Worm (Caenorhabditis elegans) whole organism, L2 larva: ENCODE measurements around the gene col-14.

ENCODE experiments used
- F13H6.1 ChIP-seq: sonication (generic microtip); optimal IDR thresholded peaks from 2 replicates; lab custom pipeline; 2016; ENCODE audit warnings: missing genetic modification characterization, missing compliant biosample characterization
- R02D3.7 ChIP-seq: fragments of 150-350 bp; optimal IDR thresholded peaks from 2 replicates; lab custom pipeline; 2014; ENCODE audit warnings: missing biosample characterization, missing genetic modification characterization
- ZK546.5 ChIP-seq: sonication (generic microtip); optimal IDR thresholded peaks from 2 replicates; lab custom pipeline; 2017; ENCODE audit warnings: missing biosample characterization, missing genetic modification characterization
- alr-1 ChIP-seq: fragments of 150-350 bp; optimal IDR thresholded peaks from 2 replicates; lab custom pipeline; 2014; ENCODE audit warnings: missing biosample characterization, missing genetic modification characterization
- blmp-1 ChIP-seq: sonication (generic microtip); optimal IDR thresholded peaks from 2 replicates; lab custom pipeline; 2017; ENCODE audit warnings: missing genetic modification characterization, mild to moderate bottlenecking, missing compliant biosample characterization, antibody characterized with exemption, moderate library complexity; ENCODE audit not compliant: insufficient read depth
- ceh-82 ChIP-seq: fragments of 150-350 bp; optimal IDR thresholded peaks from 2 replicates; lab custom pipeline; 2014; ENCODE audit warnings: missing biosample characterization, missing genetic modification characterization
- dmd-4 ChIP-seq: sonication (generic microtip); optimal IDR thresholded peaks from 2 replicates; lab custom pipeline; 2017; ENCODE audit warnings: missing biosample characterization, missing genetic modification characterization
- elt-1 ChIP-seq: fragments of 150-350 bp; optimal IDR thresholded peaks from 2 replicates; lab custom pipeline; 2014; ENCODE audit warnings: missing biosample characterization, missing genetic modification characterization
- fos-1 ChIP-seq: fragments of 150-350 bp; optimal IDR thresholded peaks from 2 replicates; lab custom pipeline; 2014; ENCODE audit warnings: missing biosample characterization, missing genetic modification characterization
- gmeb-1 ChIP-seq: fragments of 150-350 bp; optimal IDR thresholded peaks from 2 replicates; lab custom pipeline; 2014; ENCODE audit warnings: missing biosample characterization, missing genetic modification characterization
- lin-11 ChIP-seq: fragments of 150-350 bp; sonication (generic microtip); optimal IDR thresholded peaks from 2 replicates; lab custom pipeline; 2014; ENCODE audit warnings: missing biosample characterization, missing genetic modification characterization, inconsistent platforms, mixed read lengths
- lin-39 ChIP-seq: fragments of 150-350 bp; optimal IDR thresholded peaks from 2 replicates; lab custom pipeline; 2014; ENCODE audit warnings: missing biosample characterization, missing genetic modification reagents, missing genetic modification characterization
- mab-5 ChIP-seq: fragments of 150-350 bp; optimal IDR thresholded peaks from 2 replicates; lab custom pipeline; 2014; ENCODE audit warnings: missing biosample characterization, missing genetic modification characterization
- mdl-1 ChIP-seq, 2 experiments: fragments of 150-350 bp in 1 of 2; sonication (generic microtip) in 1 of 2; optimal IDR thresholded peaks; 2 replicates each; lab custom pipeline; 2017; ENCODE audit warnings: missing biosample characterization in 2 of 2, missing genetic modification characterization in 2 of 2
- nhr-10 ChIP-seq: sonication (generic microtip); optimal IDR thresholded peaks from 2 replicates; lab custom pipeline; 2017; ENCODE audit warnings: missing biosample characterization, missing genetic modification characterization
- nhr-11 ChIP-seq: fragments of 150-350 bp; optimal IDR thresholded peaks from 2 replicates; lab custom pipeline; 2014; ENCODE audit warnings: missing biosample characterization, missing genetic modification characterization
- nhr-129 ChIP-seq: fragments of 150-350 bp; optimal IDR thresholded peaks from 2 replicates; lab custom pipeline; 2014; ENCODE audit warnings: missing biosample characterization, missing genetic modification characterization
- nhr-21 ChIP-seq: fragments of 150-350 bp; optimal IDR thresholded peaks from 2 replicates; lab custom pipeline; 2014; ENCODE audit warnings: missing biosample characterization, missing genetic modification characterization
- snpc-4 ChIP-seq: fragments of 150-350 bp; optimal IDR thresholded peaks from 2 replicates; lab custom pipeline; 2014; ENCODE audit warnings: missing biosample characterization, missing genetic modification characterization
- unc-62 ChIP-seq: fragments of 150-350 bp; optimal IDR thresholded peaks from 2 replicates; lab custom pipeline; 2014; ENCODE audit warnings: missing biosample characterization, missing genetic modification reagents, missing genetic modification characterization
- zag-1 ChIP-seq: fragments of 150-350 bp; optimal IDR thresholded peaks from 2 replicates; lab custom pipeline; 2014; ENCODE audit warnings: missing biosample characterization, missing genetic modification characterization
- ztf-1 ChIP-seq: fragments of 200-800 bp; sonication (Bioruptor generic); conservative IDR thresholded peaks from 2 replicates; pipeline ENCODE4 v1.3.6; 2022; ENCODE audit warnings: missing genetic modification characterization, missing compliant biosample characterization

col-14 gene

ce11 chrIV:7796432-7797113 is 43.4 kb downstream of the col-14 start, which contains the start of gene sgo-1:
Gene sgo-1, minus strand, starts transcription at chrIV:7796482.
- TF ChIP-seq elt-1 (tag; lab: Kevin White, UChicago) (no peak), blmp-1 (no peak)

ce11 chrIV:7800338-7800737 is 47.1 kb downstream of the col-14 start:
- TF ChIP-seq zag-1 (tag; lab: Kevin White, UChicago) = no peak
- TF ChIP-seq ZK546.5 (tag; lab: Kevin White, UChicago) = no peak
- no peak for TF ChIP-seq nhr-21
- no peak for TF ChIP-seq ceh-82 (tag; lab: Kevin White, UChicago)
- TF ChIP-seq unc-62 = no peak

DNA sequence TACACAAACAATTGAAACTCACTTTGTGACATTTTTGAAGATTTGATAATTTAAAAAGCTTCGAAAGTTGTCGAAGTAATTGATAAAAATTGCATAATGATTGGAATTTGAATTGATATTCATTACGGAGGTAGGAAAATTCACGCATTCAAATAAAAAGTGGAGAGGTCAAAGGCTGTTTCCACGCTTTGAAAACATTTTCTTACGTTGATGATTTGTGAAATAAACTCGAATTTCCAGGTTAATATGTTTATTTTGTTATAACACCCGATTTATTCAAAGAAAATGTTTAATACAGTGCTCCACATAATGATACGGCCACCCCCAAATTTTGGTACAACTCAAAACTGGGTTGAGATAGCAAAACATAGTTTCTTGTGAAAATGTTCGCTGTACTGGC is 50.0 kb downstream of the col-14 start, which contains the start of gene C33H5.16:
C33H5.16 (minus strand) TSS at position 101 of the 400 bp plus-strand sequence.
- TF ChIP-seq nhr-10 (tag; lab: Kevin White, UChicago) = no peak
- no peak for TF ChIP-seq lin-39 (tag; lab: Kevin White, UChicago)
- TF ChIP-seq dmd-4 (tag; lab: Kevin White, UChicago) = no peak
- TF ChIP-seq snpc-4 = no peak
- no peak for TF ChIP-seq nhr-11 (tag; lab: Kevin White, UChicago)
- no peak for TF ChIP-seq nhr-129 (tag; lab: Kevin White, UChicago)
- TF ChIP-seq mdl-1 (tag; optimal IDR thresholded peaks at IDR 0.05; lab: Kevin White, UChicago) = no peak
- no peak for TF ChIP-seq F13H6.1 (tag; lab: Kevin White, UChicago)
- TF ChIP-seq lin-11 (tag; lab: Kevin White, UChicago) = no peak
- TF ChIP-seq gmeb-1 (tag; lab: Kevin White, UChicago) = no peak
- no peak for TF ChIP-seq ceh-82 (tag; lab: Kevin White, UChicago)
- no peak for TF ChIP-seq blmp-1
- no peak for TF ChIP-seq nhr-21
- TF ChIP-seq R02D3.7 (tag; lab: Kevin White, UChicago) = no peak
- no peak for TF ChIP-seq fos-1
- no peak for TF ChIP-seq zag-1 (tag; lab: Kevin White, UChicago)
- no peak for TF ChIP-seq alr-1
- no peak for TF ChIP-seq ztf-1 (GFP tag; lab: Robert Waterston, UW)
- no peak for TF ChIP-seq mab-5 (tag; lab: Kevin White, UChicago)
